Worm (Caenorhabditis elegans) whole organism, L4 larva: ENCODE results near the gene wdr-5.3.

Source experiments
- lin-39 ChIP-seq: fragments of 150-350 bp; optimal IDR thresholded peaks from 2 replicates; lab custom pipeline; 2014; ENCODE audit warnings: missing biosample characterization, missing genetic modification reagents, missing genetic modification characterization
- nhr-77 ChIP-seq: fragments of 150-350 bp; optimal IDR thresholded peaks from 2 replicates; lab custom pipeline; 2014; ENCODE audit warnings: missing biosample characterization, missing genetic modification characterization

DNA sequence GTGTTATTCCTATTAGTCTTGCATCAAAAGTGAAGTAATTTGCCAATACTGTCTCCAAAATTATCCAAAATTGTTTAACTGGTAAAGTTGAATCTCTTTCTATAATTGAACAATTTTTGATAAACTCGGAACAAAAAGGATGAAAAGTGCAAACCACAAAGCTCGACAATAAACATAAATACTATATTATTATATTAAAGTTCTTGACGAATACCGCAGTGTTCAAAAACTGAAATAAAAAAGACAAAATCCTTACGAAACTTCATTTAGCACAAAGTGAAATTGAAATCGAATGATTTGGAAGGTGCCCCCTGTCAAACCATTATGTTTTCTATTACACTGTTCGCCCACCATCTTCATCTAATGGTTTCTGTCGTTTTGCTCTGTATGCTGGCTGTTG, 4.4 kb downstream of the wdr-5.3 start, which contains the start of gene ZC302.3:
- TF ChIP-seq nhr-77 = no peak
- no peak for TF ChIP-seq lin-39
